Worm (Caenorhabditis elegans) whole organism, young adult: Measurements from ENCODE around the gene Y105C5B.19.

Source experiments
- Y56A3A.18 ChIP-seq: fragments of 200-800 bp; sonication (Bioruptor generic); IDR thresholded peaks from 2 replicates; pipeline ENCODE4 v1.3.6; 2022; ENCODE audit warnings: missing genetic modification reagents, missing genetic modification characterization, missing compliant biosample characterization
- ama-1 ChIP-seq, 3 experiments: fragments of 150-350 bp in 1 of 3; sonication (generic microtip) in 2 of 3; optimal IDR thresholded peaks; 2 replicates each; lab custom pipeline; 2014 to 2018; ENCODE audit warnings: missing biosample characterization in 2 of 3, missing genetic modification characterization in 2 of 3, missing genetic modification reagents in 2 of 3
- ceh-100 ChIP-seq: fragments of 200-800 bp; sonication (Bioruptor generic); IDR thresholded peaks from 2 replicates; pipeline ENCODE4 v1.3.6; 2022; ENCODE audit warnings: missing genetic modification reagents, missing genetic modification characterization, missing compliant biosample characterization
- dpl-1 ChIP-seq: fragments of 150-350 bp; optimal IDR thresholded peaks from 2 replicates; lab custom pipeline; 2014; ENCODE audit warnings: missing biosample characterization, missing genetic modification reagents, missing genetic modification characterization
- gei-17 ChIP-seq: fragments of 200-800 bp; sonication (Bioruptor generic); optimal IDR thresholded peaks from 2 replicates; lab custom pipeline; 2018; ENCODE audit warnings: mild to moderate bottlenecking, missing genetic modification characterization, missing compliant biosample characterization
- hmg-20 ChIP-seq: fragments of 200-800 bp; sonication (Bioruptor generic); IDR thresholded peaks from 2 replicates; pipeline ENCODE4 v1.3.6; 2022; ENCODE audit warnings: missing genetic modification reagents, missing genetic modification characterization, missing compliant biosample characterization
- pha-4 ChIP-seq: fragments of 150-350 bp; sonication (generic microtip); optimal IDR thresholded peaks from 2 replicates; lab custom pipeline; 2014; ENCODE audit warnings: missing biosample characterization, missing genetic modification reagents, missing genetic modification characterization
- repo-1 ChIP-seq: sonication (generic microtip); optimal IDR thresholded peaks from 2 replicates; lab custom pipeline; 2017; ENCODE audit warnings: mild to moderate bottlenecking, missing genetic modification characterization, missing compliant biosample characterization
- sea-2 ChIP-seq: fragments of 200-800 bp; sonication (Bioruptor generic); IDR thresholded peaks from 2 replicates; pipeline ENCODE4 v1.3.6; 2022; ENCODE audit warnings: missing genetic modification characterization, missing compliant biosample characterization
- xnd-1 ChIP-seq: sonication (generic microtip); optimal IDR thresholded peaks from 2 replicates; lab custom pipeline; 2016; ENCODE audit warnings: missing genotype, missing genetic modification reagents, missing genetic modification characterization, missing compliant biosample characterization
- ztf-22 ChIP-seq: fragments of 200-800 bp; sonication (Bioruptor generic); optimal IDR thresholded peaks from 2 replicates; lab custom pipeline; 2018; ENCODE audit warnings: mild to moderate bottlenecking, missing genetic modification characterization, moderate library complexity, missing compliant biosample characterization

- TF ChIP-seq sea-2 (no peak), xnd-1 (no peak), ama-1 (optimal IDR thresholded peaks at IDR 0.05; lab: Kevin White, UChicago) (no peak), ama-1 (GFP tag; optimal IDR thresholded peaks at IDR 0.05; lab: Kevin White, UChicago) (no peak), Y56A3A.18 (no peak), pha-4 (tag; lab: Kevin White, UChicago) (no peak), ceh-100 (no peak), ztf-22 (GFP tag; lab: Kevin White, UChicago) (no peak), gei-17 (no peak), hmg-20 (GFP tag; lab: Robert Waterston, UW) (no peak), repo-1 (tag; lab: Kevin White, UChicago) (no peak), dpl-1 (GFP tag; lab: Kevin White, UChicago) (no peak)
Measured at ce11 chrIV:15991416-15991815, 7.6 kb upstream of the Y105C5B.19 start.
